In the genomic region with DNA sequence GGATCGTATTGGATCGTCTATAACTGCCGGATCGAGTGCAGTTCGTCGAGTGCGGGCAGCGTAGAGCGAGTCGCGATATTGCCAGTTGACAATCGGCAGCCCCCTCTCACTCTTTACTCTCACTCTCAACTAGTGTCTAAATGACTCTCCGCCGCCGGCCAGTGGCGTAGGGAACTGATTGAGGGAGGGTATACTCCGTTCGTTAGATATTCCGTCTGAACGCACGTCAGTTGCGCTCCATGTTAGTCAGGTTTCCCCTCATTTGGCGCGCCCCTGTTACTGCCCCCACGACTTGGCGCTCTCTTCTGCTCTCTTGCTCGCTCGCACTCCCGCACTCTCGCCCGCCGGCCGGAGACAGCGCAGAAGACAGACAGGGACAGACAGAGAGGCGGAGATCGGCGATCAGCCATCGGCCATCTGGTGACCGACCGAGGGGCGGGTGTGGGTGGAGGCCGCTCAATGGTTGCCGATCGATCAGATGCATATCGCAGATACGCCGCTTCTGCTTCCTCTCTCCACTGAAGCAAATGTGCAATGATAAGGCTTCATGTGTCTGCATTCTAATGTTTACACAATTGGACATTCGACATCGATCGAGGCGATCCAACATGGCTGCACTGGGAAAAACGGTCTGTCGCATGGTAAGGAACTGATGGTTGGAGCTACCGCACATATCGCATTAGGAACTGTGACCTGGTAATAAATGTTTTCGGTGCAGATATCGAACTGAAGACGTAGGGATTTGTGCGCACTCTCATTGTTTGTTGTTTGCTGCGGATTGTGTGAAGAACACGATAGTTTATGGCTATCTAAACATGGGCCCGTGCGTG, we compare ENCODE assay signal across 1 fruit fly cellular context.
TF ChIP-seq lines count a peak whose summit lies in the region.

TSS of gene moody (minus strand) at position 51 of the 830 bp plus-strand sequence.

TF ChIP-seq in whole organism, embryonic, 481 proteins besides CTCF, POLR2A, EP300 and RAD21 (continued from another document and continues in another):
- TF ChIP-seq HHEX (GFP tag; optimal IDR thresholded peaks at IDR 0.05; lab: Kevin White, UChicago) (peak; percentile 97), fru (optimal IDR thresholded peaks at IDR 0.05; lab: Kevin White, UChicago) (no peak), CG10147 (GFP tag; optimal IDR thresholded peaks at IDR 0.05; lab: Kevin White, UChicago) (peak; percentile 90), bab2 (GFP tag; optimal IDR thresholded peaks at IDR 0.05; lab: Kevin White, UChicago) (peak; percentile 98), Dad (GFP tag; optimal IDR thresholded peaks at IDR 0.05; lab: Kevin White, UChicago) (peak; percentile 97), trh (GFP tag; optimal IDR thresholded peaks at IDR 0.05; lab: Kevin White, UChicago) (peak; percentile 78), CG7987 (GFP tag; optimal IDR thresholded peaks at IDR 0.05; lab: Kevin White, UChicago) (peak; percentile 97), Six4 (GFP tag; optimal IDR thresholded peaks at IDR 0.05; lab: Kevin White, UChicago) (peak; percentile 95), CG11695 (GFP tag; IDR thresholded peaks at IDR 0.05; lab: Robert Waterston, UW) (peak; percentile 94), ac (GFP tag; optimal IDR thresholded peaks at IDR 0.05; lab: Kevin White, UChicago) (peak; percentile 57), HLH3B (GFP tag; IDR thresholded peaks at IDR 0.05; lab: Robert Waterston, UW) (peak; percentile 98), dm (GFP tag; optimal IDR thresholded peaks at IDR 0.05; lab: Kevin White, UChicago) (peak; percentile 94), CG2202 (tag; optimal IDR thresholded peaks at IDR 0.05; lab: Kevin White, UChicago) (peak; percentile 84), tap (tag; optimal IDR thresholded peaks at IDR 0.05; lab: Kevin White, UChicago) (peak; percentile 94), Poxn (GFP tag; IDR thresholded peaks at IDR 0.05; lab: Robert Waterston, UW) (peak; percentile 93), CG13287 (GFP tag; IDR thresholded peaks at IDR 0.05; lab: Robert Waterston, UW; ENCODE audit: partially characterized antibody) (peak; percentile 65; the same call in 1 of the 2 replicates), gro (GFP tag; optimal IDR thresholded peaks at IDR 0.05; lab: Kevin White, UChicago) (peak; percentile 98), Ada2b (GFP tag; IDR thresholded peaks at IDR 0.05; lab: Robert Waterston, UW) (peak; percentile 98), CG13894 (tag; optimal IDR thresholded peaks at IDR 0.05; lab: Kevin White, UChicago) (peak; percentile 97), bcd (GFP tag; optimal IDR thresholded peaks at IDR 0.05; lab: Kevin White, UChicago) (peak; percentile 97), bbx (GFP tag; IDR thresholded peaks at IDR 0.05; lab: Robert Waterston, UW; ENCODE audit: partially characterized antibody) (no peak), fd64A (GFP tag; optimal IDR thresholded peaks at IDR 0.05; lab: Kevin White, UChicago) (peak; percentile 85), Blimp-1 (GFP tag; optimal IDR thresholded peaks at IDR 0.05; lab: Kevin White, UChicago) (peak; percentile 96), Oaz (GFP tag; IDR thresholded peaks at IDR 0.05; lab: Robert Waterston, UW) (peak; percentile 95), rib (GFP tag; IDR thresholded peaks at IDR 0.05; lab: Robert Waterston, UW) (peak; percentile 99), ERR (GFP tag; optimal IDR thresholded peaks at IDR 0.05; lab: Kevin White, UChicago) (peak; percentile 97), repo (GFP tag; optimal IDR thresholded peaks at IDR 0.05; lab: Kevin White, UChicago) (peak; percentile 96), CG15514 (GFP tag; optimal IDR thresholded peaks at IDR 0.05; lab: Kevin White, UChicago) (peak; percentile 95), Dref (GFP tag; IDR thresholded peaks at IDR 0.05; lab: Robert Waterston, UW) (peak; percentile 58), CG12299 (tag; optimal IDR thresholded peaks at IDR 0.05; lab: Kevin White, UChicago) (peak; percentile 94), CG14441 (GFP tag; IDR thresholded peaks at IDR 0.05; lab: Robert Waterston, UW) (peak; percentile 99), sna (GFP tag; IDR thresholded peaks at IDR 0.05; lab: Robert Waterston, UW; ENCODE audit: partially characterized antibody) (0 out of 2 replicates have a peak, but pooled peaks have one; percentile 17), CG7963 (GFP tag; IDR thresholded peaks at IDR 0.05; lab: Robert Waterston, UW; ENCODE audit: partially characterized antibody) (no peak), CG6765 (GFP tag; optimal IDR thresholded peaks at IDR 0.05; lab: Kevin White, UChicago) (peak; percentile 98), cato (GFP tag; optimal IDR thresholded peaks at IDR 0.05; lab: Kevin White, UChicago; ENCODE audit: borderline replicate concordance) (peak; percentile 92), CG2712 (tag; optimal IDR thresholded peaks at IDR 0.05; lab: Kevin White, UChicago) (peak; percentile 95), CG14667 (GFP tag; IDR thresholded peaks at IDR 0.05; lab: Robert Waterston, UW) (peak; percentile 98), CG17186 (GFP tag; optimal IDR thresholded peaks at IDR 0.05; lab: Kevin White, UChicago) (peak; percentile 80), CG13123 (GFP tag; optimal IDR thresholded peaks at IDR 0.05; lab: Kevin White, UChicago) (peak; percentile 94), Eip74EF (GFP tag; optimal IDR thresholded peaks at IDR 0.05; lab: Kevin White, UChicago) (peak in 1 of 2 experiments; percentile 89), CG34376 (GFP tag; optimal IDR thresholded peaks at IDR 0.05; lab: Kevin White, UChicago) (peak; percentile 99), CG13624 (GFP tag; optimal IDR thresholded peaks at IDR 0.05; lab: Kevin White, UChicago) (peak; percentile 98), MBD-R2 (GFP tag; IDR thresholded peaks at IDR 0.05; lab: Robert Waterston, UW) (peak; percentile 98), tup (GFP tag; optimal IDR thresholded peaks at IDR 0.05; lab: Kevin White, UChicago) (peak; percentile 95), CG11696 (GFP tag; IDR thresholded peaks at IDR 0.05; lab: Robert Waterston, UW) (peak; percentile 92), Bdp1 (GFP tag; optimal IDR thresholded peaks at IDR 0.05; lab: Kevin White, UChicago) (peak; percentile 88), Sin3A (optimal IDR thresholded peaks at IDR 0.05; lab: Kevin White, UChicago) (no peak), Trl (optimal IDR thresholded peaks at IDR 0.05; lab: Kevin White, UChicago) (peak; percentile 82), Trl (GFP tag; optimal IDR thresholded peaks at IDR 0.05; lab: Kevin White, UChicago) (peak; percentile 96), CG11398 (GFP tag; optimal IDR thresholded peaks at IDR 0.05; lab: Kevin White, UChicago) (peak; percentile 96), CG10462 (GFP tag; optimal IDR thresholded peaks at IDR 0.05; lab: Kevin White, UChicago) (peak; percentile 89), CG12236 (GFP tag; optimal IDR thresholded peaks at IDR 0.05; lab: Kevin White, UChicago) (peak; percentile 88), CG4617 (GFP tag; optimal IDR thresholded peaks at IDR 0.05; lab: Kevin White, UChicago; ENCODE audit: borderline replicate concordance) (peak; percentile 97), CG12219 (GFP tag; optimal IDR thresholded peaks at IDR 0.05; lab: Kevin White, UChicago) (peak; percentile 98), CG2199 (GFP tag; IDR thresholded peaks at IDR 0.05; lab: Robert Waterston, UW) (peak; percentile 97), sc (optimal IDR thresholded peaks at IDR 0.05; lab: Kevin White, UChicago) (no peak), sc (GFP tag; optimal IDR thresholded peaks at IDR 0.05; lab: Kevin White, UChicago) (peak; percentile 83), bsh (GFP tag; optimal IDR thresholded peaks at IDR 0.05; lab: Kevin White, UChicago) (peak; percentile 69 to 95), Hr39 (optimal IDR thresholded peaks at IDR 0.05; lab: Kevin White, UChicago) (no peak), NfI (GFP tag; optimal IDR thresholded peaks at IDR 0.05; lab: Kevin White, UChicago) (peak; percentile 97), ro (GFP tag; IDR thresholded peaks at IDR 0.05; lab: Robert Waterston, UW) (peak; percentile 95), mld (GFP tag; IDR thresholded peaks at IDR 0.05; lab: Robert Waterston, UW; ENCODE audit: partially characterized antibody) (no peak), nerfin-2 (GFP tag; IDR thresholded peaks at IDR 0.05; lab: Robert Waterston, UW; ENCODE audit: partially characterized antibody) (no peak), Antp (GFP tag; optimal IDR thresholded peaks at IDR 0.05; lab: Kevin White, UChicago) (peak; percentile 99), tna (GFP tag; IDR thresholded peaks at IDR 0.05; lab: Robert Waterston, UW; ENCODE audit: partially characterized antibody) (no peak), gsb-n (tag; optimal IDR thresholded peaks at IDR 0.05; lab: Kevin White, UChicago) (peak; percentile 85), Gsc (GFP tag; IDR thresholded peaks at IDR 0.05; lab: Robert Waterston, UW) (peak; percentile 93), Chrac-16 (GFP tag; optimal IDR thresholded peaks at IDR 0.05; lab: Kevin White, UChicago) (peak; percentile 98), CG18619 (GFP tag; optimal IDR thresholded peaks at IDR 0.05; lab: Kevin White, UChicago) (peak; percentile 97), Lpt (GFP tag; optimal IDR thresholded peaks at IDR 0.05; lab: Kevin White, UChicago) (no peak), pnt (GFP tag; optimal IDR thresholded peaks at IDR 0.05; lab: Kevin White, UChicago) (peak; percentile 97), CG30020 (tag; optimal IDR thresholded peaks at IDR 0.05; lab: Kevin White, UChicago) (peak; percentile 64), YL-1 (GFP tag; optimal IDR thresholded peaks at IDR 0.05; lab: Kevin White, UChicago) (peak; percentile 96), CG16815 (GFP tag; optimal IDR thresholded peaks at IDR 0.05; lab: Kevin White, UChicago) (peak; percentile 95), CG8388 (GFP tag; optimal IDR thresholded peaks at IDR 0.05; lab: Kevin White, UChicago) (peak; percentile 86), ato (GFP tag; IDR thresholded peaks at IDR 0.05; lab: Robert Waterston, UW; ENCODE audit: partially characterized antibody) (no peak), hbn (GFP tag; IDR thresholded peaks at IDR 0.05; lab: Robert Waterston, UW; ENCODE audit: partially characterized antibody) (peak; percentile 48; the same call in 1 of the 2 replicates), CG5180 (GFP tag; optimal IDR thresholded peaks at IDR 0.05; lab: Kevin White, UChicago) (peak; percentile 89), pb (GFP tag; optimal IDR thresholded peaks at IDR 0.05; lab: Kevin White, UChicago) (peak; percentile 97), B-H2 (GFP tag; optimal IDR thresholded peaks at IDR 0.05; lab: Kevin White, UChicago) (peak; percentile 99), gt (GFP tag; IDR thresholded peaks at IDR 0.05; lab: Robert Waterston, UW) (peak; percentile 94), CG1529 (GFP tag; optimal IDR thresholded peaks at IDR 0.05; lab: Kevin White, UChicago) (peak; percentile 93), esg (GFP tag; conservative IDR thresholded peaks at IDR 0.05; lab: Robert Waterston, UW) (peak; percentile 95), Nf-YC (tag; optimal IDR thresholded peaks at IDR 0.05; lab: Kevin White, UChicago) (peak; percentile 91), CG18262 (tag; optimal IDR thresholded peaks at IDR 0.05; lab: Kevin White, UChicago) (peak; percentile 89), gfzf (GFP tag; optimal IDR thresholded peaks at IDR 0.05; lab: Kevin White, UChicago) (peak; percentile 24), CG9727 (GFP tag; optimal IDR thresholded peaks at IDR 0.05; lab: Kevin White, UChicago) (peak; percentile 91), CG8765 (GFP tag; IDR thresholded peaks at IDR 0.05; lab: Robert Waterston, UW) (peak; percentile 95), CG7271 (tag; optimal IDR thresholded peaks at IDR 0.05; lab: Kevin White, UChicago) (no peak), dan (GFP tag; IDR thresholded peaks at IDR 0.05; lab: Robert Waterston, UW) (peak; percentile 91), dpn (GFP tag; optimal IDR thresholded peaks at IDR 0.05; lab: Kevin White, UChicago) (peak; percentile 98 to 99), CrebB (tag; optimal IDR thresholded peaks at IDR 0.05; lab: Kevin White, UChicago) (peak; percentile 97), Dll (GFP tag; IDR thresholded peaks at IDR 0.05; lab: Robert Waterston, UW; ENCODE audit: partially characterized antibody) (peak; percentile 54; the same call in 2 of the 4 replicates), gem (tag; optimal IDR thresholded peaks at IDR 0.05; lab: Kevin White, UChicago) (peak; percentile 95), Camta (GFP tag; optimal IDR thresholded peaks at IDR 0.05; lab: Kevin White, UChicago) (peak; percentile 95), ken (GFP tag; IDR thresholded peaks at IDR 0.05; lab: Robert Waterston, UW) (peak; percentile 99), ems (GFP tag; optimal IDR thresholded peaks at IDR 0.05; lab: Kevin White, UChicago) (peak; percentile 98), nau (GFP tag; optimal IDR thresholded peaks at IDR 0.05; lab: Kevin White, UChicago) (peak; percentile 93), jing (GFP tag; optimal IDR thresholded peaks at IDR 0.05; lab: Kevin White, UChicago) (peak; percentile 95), mam (GFP tag; optimal IDR thresholded peaks at IDR 0.05; lab: Kevin White, UChicago) (peak; percentile 99), pfk (GFP tag; optimal IDR thresholded peaks at IDR 0.05; lab: Kevin White, UChicago) (peak; percentile 78), TFAM (GFP tag; optimal IDR thresholded peaks at IDR 0.05; lab: Kevin White, UChicago) (peak; percentile 66), Hr51 (GFP tag; optimal IDR thresholded peaks at IDR 0.05; lab: Kevin White, UChicago) (peak; percentile 92 to 97), CG1832 (GFP tag; optimal IDR thresholded peaks at IDR 0.05; lab: Kevin White, UChicago) (peak; percentile 92), Tbp (GFP tag; optimal IDR thresholded peaks at IDR 0.05; lab: Kevin White, UChicago) (no peak), chm (GFP tag; IDR thresholded peaks at IDR 0.05; lab: Robert Waterston, UW) (peak; percentile 99), Xbp1 (GFP tag; optimal IDR thresholded peaks at IDR 0.05; lab: Kevin White, UChicago) (peak; percentile 98), CG17361 (GFP tag; IDR thresholded peaks at IDR 0.05; lab: Robert Waterston, UW) (peak; percentile 93), CG11723 (GFP tag; optimal IDR thresholded peaks at IDR 0.05; lab: Kevin White, UChicago) (peak; percentile 97), Mrtf (GFP tag; IDR thresholded peaks at IDR 0.05; lab: Robert Waterston, UW) (peak; percentile 99), CG2875 (GFP tag; optimal IDR thresholded peaks at IDR 0.05; lab: Kevin White, UChicago) (peak; percentile 93), bowl (GFP tag; IDR thresholded peaks at IDR 0.05; lab: Robert Waterston, UW) (peak; percentile 97), zfh2 (GFP tag; optimal IDR thresholded peaks at IDR 0.05; lab: Kevin White, UChicago) (peak; percentile 98), chinmo (GFP tag; IDR thresholded peaks at IDR 0.05; lab: Robert Waterston, UW; ENCODE audit: partially characterized antibody) (peak; percentile 88; the same call in 1 of the 4 replicates), shn (GFP tag; optimal IDR thresholded peaks at IDR 0.05; lab: Kevin White, UChicago) (peak; percentile 98), zf30C (GFP tag; optimal IDR thresholded peaks at IDR 0.05; lab: Kevin White, UChicago) (peak; percentile 95), CG32532 (GFP tag; IDR thresholded peaks at IDR 0.05; lab: Robert Waterston, UW) (peak; percentile 99)
